Fruit fly (Drosophila melanogaster) whole organism, adult: ENCODE measurements around the gene CG14451.
"Not testable (repeated sequence)": the region's sequence is repeated elsewhere in the genome, so short reads cannot be mapped to it uniquely, and the experiment has no call there.

Experiments
- CG11617 ChIP-seq: fragments of 200-800 bp; sonication (Bioruptor generic); optimal IDR thresholded peaks from 2 replicates; lab custom pipeline; 2017; ENCODE audit warnings: mild to moderate bottlenecking, missing biosample characterization, missing genetic modification reagents, missing genetic modification characterization
- CG12768 ChIP-seq: fragments of 200-800 bp; sonication (Bioruptor generic); optimal IDR thresholded peaks from 2 replicates; lab custom pipeline; 2017; ENCODE audit warnings: missing biosample characterization, missing genetic modification characterization, mild to moderate bottlenecking, moderate library complexity, missing genetic modification reagents
- CG14711 ChIP-seq: fragments of 200-800 bp; sonication (Bioruptor generic); optimal IDR thresholded peaks from 2 replicates; lab custom pipeline; 2018; ENCODE audit warnings: missing biosample characterization, mild to moderate bottlenecking, missing genetic modification characterization, moderate library complexity
- CG1620 ChIP-seq: fragments of 200-800 bp; sonication (Bioruptor generic); optimal IDR thresholded peaks from 2 replicates; lab custom pipeline; 2016; ENCODE audit warnings: missing biosample characterization, missing genetic modification characterization
- CG33017 ChIP-seq: fragments of 200-800 bp; sonication (Bioruptor generic); optimal IDR thresholded peaks from 2 replicates; lab custom pipeline; 2018; ENCODE audit warnings: missing biosample characterization, mild to moderate bottlenecking, missing genetic modification characterization, moderate library complexity
- CG5204 ChIP-seq: fragments of 200-800 bp; sonication (Bioruptor generic); optimal IDR thresholded peaks from 2 replicates; lab custom pipeline; 2016; ENCODE audit warnings: missing biosample characterization, missing genetic modification characterization
- CG7045 ChIP-seq: fragments of 200-800 bp; sonication (Bioruptor generic); optimal IDR thresholded peaks from 2 replicates; lab custom pipeline; 2017; ENCODE audit warnings: missing biosample characterization, mild to moderate bottlenecking, missing genetic modification characterization
- CG7101 ChIP-seq: fragments of 200-800 bp; sonication (Bioruptor generic); optimal IDR thresholded peaks from 2 replicates; lab custom pipeline; 2018; ENCODE audit warnings: missing biosample characterization, mild to moderate bottlenecking, missing genetic modification characterization, moderate library complexity
- Clk ChIP-seq: fragments of 200-800 bp; sonication (Bioruptor generic); optimal IDR thresholded peaks from 2 replicates; lab custom pipeline; 2017; ENCODE audit warnings: missing biosample characterization, missing genetic modification characterization
- Crg-1 ChIP-seq: fragments of 200-800 bp; sonication (Bioruptor generic); optimal IDR thresholded peaks from 2 replicates; lab custom pipeline; 2016; ENCODE audit warnings: missing biosample characterization, missing genetic modification characterization
- Hr96 ChIP-seq: fragments of 200-800 bp; sonication (Bioruptor generic); optimal IDR thresholded peaks from 2 replicates; lab custom pipeline; 2016; ENCODE audit warnings: missing biosample characterization, missing genetic modification characterization
- Mnt ChIP-seq: fragments of 200-800 bp; sonication (Bioruptor generic); optimal IDR thresholded peaks from 2 replicates; lab custom pipeline; 2016; ENCODE audit warnings: missing biosample characterization, mild to moderate bottlenecking, missing genetic modification characterization
- bab1 ChIP-seq: fragments of 200-800 bp; sonication (Bioruptor generic); optimal IDR thresholded peaks from 3 replicates; lab custom pipeline; 2019; ENCODE audit warnings: missing biosample characterization, mild to moderate bottlenecking, missing genetic modification characterization, moderate library complexity
- cic ChIP-seq: fragments of 200-800 bp; sonication (Bioruptor generic); optimal IDR thresholded peaks from 2 replicates; lab custom pipeline; 2017; ENCODE audit warnings: missing biosample characterization, mild to moderate bottlenecking, missing genetic modification characterization, moderate library complexity
- cnc ChIP-seq, 2 experiments: fragments of >200 bp; optimal IDR thresholded peaks; 2 replicates each; lab custom pipeline; 2017
- kay ChIP-seq: fragments of 200-800 bp; sonication (Bioruptor generic); peaks from one replicate; lab custom pipeline; 2016; ENCODE audit warnings: missing biosample characterization, missing genetic modification characterization, borderline replicate concordance
- ovo ChIP-seq: fragments of 200-800 bp; sonication (Bioruptor generic); optimal IDR thresholded peaks from 2 replicates; lab custom pipeline; 2016; ENCODE audit warnings: missing biosample characterization, missing genetic modification characterization
- pad ChIP-seq: fragments of 200-800 bp; sonication (Bioruptor generic); optimal IDR thresholded peaks from 3 replicates; lab custom pipeline; 2017; ENCODE audit warnings: missing biosample characterization, missing genetic modification characterization, mild to moderate bottlenecking, moderate library complexity, missing genetic modification reagents
- tj ChIP-seq: fragments of 200-800 bp; sonication (Bioruptor generic); optimal IDR thresholded peaks from 3 replicates; lab custom pipeline; 2017; ENCODE audit warnings: missing biosample characterization, mild to moderate bottlenecking, missing genetic modification characterization, moderate library complexity
- toe ChIP-seq: fragments of 200-800 bp; sonication (Bioruptor generic); optimal IDR thresholded peaks from 2 replicates; lab custom pipeline; 2016; ENCODE audit warnings: missing biosample characterization, missing genetic modification characterization

Gene CG14451

dm6 chr3L:22695653-22696052 lies 26.2 kb downstream of the CG14451 start, which contains the start of gene CG14452:
Gene CG14452, plus strand, starts transcription at chr3L:22695953.
- TF ChIP-seq CG5204 (GFP tag; lab: Kevin White, UChicago) (no peak), CG7045 (GFP tag; lab: Kevin White, UChicago) (no peak), CG12768 (GFP tag; lab: Kevin White, UChicago) (no peak), CG33017 (no peak), Hr96 (GFP tag; lab: Kevin White, UChicago) (no peak), CG11617 (no peak), toe (GFP tag; lab: Kevin White, UChicago) (no peak), kay (GFP tag; lab: Kevin White, UChicago) (no peak), CG7101 (tag; lab: Kevin White, UChicago) (no peak), ovo (GFP tag; lab: Kevin White, UChicago) (no peak), bab1 (no peak), Crg-1 (GFP tag; lab: Kevin White, UChicago) (no peak), Mnt (GFP tag; lab: Kevin White, UChicago) (no peak), tj (GFP tag; lab: Kevin White, UChicago) (no peak), Clk (GFP tag; lab: Kevin White, UChicago) (no peak), CG1620 (GFP tag; lab: Kevin White, UChicago) (no peak), cic (GFP tag; lab: Kevin White, UChicago) (no peak), cnc (optimal IDR thresholded peaks at IDR 0.05; lab: Kevin White, UChicago) (no peak), CG14711 (tag; lab: Kevin White, UChicago) (no peak), pad (GFP tag; lab: Kevin White, UChicago) (no peak)

DNA sequence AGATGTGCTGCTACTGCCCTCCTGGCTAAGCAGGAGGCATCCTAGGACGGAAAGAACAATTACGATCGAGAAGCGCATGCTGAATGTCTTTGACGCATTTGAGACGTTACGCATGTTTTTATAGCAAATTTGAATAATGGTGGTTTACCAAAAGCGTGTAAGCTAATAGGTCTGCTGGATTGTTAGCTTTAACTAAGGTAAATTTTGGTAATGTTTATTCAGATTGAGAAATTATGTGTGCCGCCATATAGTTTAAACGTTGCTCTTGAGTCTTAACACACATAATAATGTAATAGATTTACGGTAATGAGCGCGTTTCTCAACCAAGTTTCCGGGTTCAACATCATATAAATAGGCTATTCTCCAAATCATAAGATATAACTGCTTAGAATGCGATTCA lies 28.2 kb downstream of the CG14451 start, which contains the start of the genes CG12546 and CG14453:
Gene CG12546, minus strand, starts transcription at position 101 of the 400 bp plus-strand sequence.
Gene CG14453, plus strand, starts transcription at position 372 of the 400 bp plus-strand sequence.
- TF ChIP-seq Crg-1 (GFP tag; lab: Kevin White, UChicago) (no peak), CG7045 (GFP tag; lab: Kevin White, UChicago) (no peak), CG33017 (no peak), Hr96 (GFP tag; lab: Kevin White, UChicago) (no peak), CG7101 (tag; lab: Kevin White, UChicago) (no peak), tj (GFP tag; lab: Kevin White, UChicago) (no peak), ovo (GFP tag; lab: Kevin White, UChicago) (no peak), cic (GFP tag; lab: Kevin White, UChicago) (no peak), CG12768 (GFP tag; lab: Kevin White, UChicago) (no peak), Clk (GFP tag; lab: Kevin White, UChicago) (no peak)

- TF ChIP-seq tj, toe, CG7045 (GFP tag; lab: Kevin White, UChicago): not testable (repeated sequence)
These were observed 29.5 kb downstream of the CG14451 start, which contains the start of gene CG14454 for dm6 chr3L:22692428-22692827. Gene CG14454, minus strand, starts transcription at chr3L:22692528.

- TF ChIP-seq cic (GFP tag; lab: Kevin White, UChicago) (no peak), cnc (optimal IDR thresholded peaks at IDR 0.05; lab: Kevin White, UChicago) (no peak), Clk (GFP tag; lab: Kevin White, UChicago) (no peak), CG7045 (GFP tag; lab: Kevin White, UChicago) (no peak), CG11617 (no peak), CG33017 (no peak)
These were observed 34.9 kb downstream of the CG14451 start, which contains the start of the genes CG14455 and CG14456 for dm6 chr3L:22686987-22687386. Gene CG14455, minus strand, starts transcription at chr3L:22687087. Gene CG14456, plus strand, starts transcription at chr3L:22687222.

- TF ChIP-seq CG14711 (tag; lab: Kevin White, UChicago) (no peak), ovo (GFP tag; lab: Kevin White, UChicago) (no peak)
These were observed 41.0 kb downstream of the CG14451 start for dm6 chr3L:22680932-22681331.

dm6 chr3L:22671699-22672276 lies 50.1 kb downstream of the CG14451 start:
- TF ChIP-seq CG7045 (GFP tag; lab: Kevin White, UChicago) (no peak), toe (GFP tag; lab: Kevin White, UChicago) (no peak), CG5204 (GFP tag; lab: Kevin White, UChicago) (no peak), CG11617 (no peak), ovo (GFP tag; lab: Kevin White, UChicago) (no peak), kay (GFP tag; lab: Kevin White, UChicago) (no peak), CG12768 (GFP tag; lab: Kevin White, UChicago) (no peak)
